Fruit fly (Drosophila melanogaster): Measurements from ENCODE around the gene CG34434.

Gene CG34434

DNA sequence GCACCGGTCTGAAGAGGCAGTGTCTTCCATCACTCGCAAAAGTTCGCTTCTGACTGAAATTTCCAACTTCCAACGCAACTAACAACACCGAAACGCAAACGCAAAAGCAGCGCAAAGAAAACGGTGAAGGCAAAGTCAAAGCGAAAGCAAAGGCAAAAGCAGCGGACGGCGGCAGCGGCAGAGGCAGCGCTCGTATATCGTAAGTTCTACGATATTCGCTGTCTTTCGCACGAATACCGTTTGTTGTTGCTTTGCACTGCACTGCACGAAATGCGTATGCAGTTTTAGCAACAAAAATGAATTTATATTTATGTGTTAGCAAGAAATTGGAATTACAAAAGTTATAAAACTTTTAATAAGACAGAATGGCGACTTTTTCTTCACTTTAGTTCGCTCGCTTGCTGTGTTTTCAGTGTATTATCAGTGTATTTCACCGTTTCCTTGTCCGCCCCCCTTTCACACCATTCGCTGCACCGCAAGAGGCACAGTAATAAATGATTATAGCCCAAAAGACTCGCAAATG lies 32.3 kb upstream of the CG34434 start, which contains the start of gene OtopLa:
Gene OtopLa, minus strand, starts transcription at position 51 of the 523 bp plus-strand sequence.
- peak; percentile 5 for TF ChIP-seq CG11617 (GFP tag; optimal IDR thresholded peaks at IDR 0.05)
- no peak for TF ChIP-seq cnc (optimal IDR thresholded peaks at IDR 0.05)
- TF ChIP-seq Clk (GFP tag; optimal IDR thresholded peaks at IDR 0.05), result no peak
- peak; percentile 51 for TF ChIP-seq CG33017 (tag; optimal IDR thresholded peaks at IDR 0.05)
- TF ChIP-seq CG7101 (tag; optimal IDR thresholded peaks at IDR 0.05), result peak; percentile 20
- peak; percentile 23 for TF ChIP-seq toe (GFP tag; optimal IDR thresholded peaks at IDR 0.05)
- TF ChIP-seq CG14711 (tag; optimal IDR thresholded peaks at IDR 0.05), result no peak
- TF ChIP-seq CG5204 (GFP tag; optimal IDR thresholded peaks at IDR 0.05), result peak; percentile 45
- TF ChIP-seq CG12768 (GFP tag; optimal IDR thresholded peaks at IDR 0.05), result peak; percentile 51
- no peak for TF ChIP-seq Mnt (GFP tag; optimal IDR thresholded peaks at IDR 0.05)
- no peak for TF ChIP-seq Hr96 (GFP tag; optimal IDR thresholded peaks at IDR 0.05)
- TF ChIP-seq Crg-1 (GFP tag; optimal IDR thresholded peaks at IDR 0.05), result no peak
- no peak for TF ChIP-seq tj (GFP tag; optimal IDR thresholded peaks at IDR 0.05)
- no peak for TF ChIP-seq cic (GFP tag; optimal IDR thresholded peaks at IDR 0.05)
- no peak for TF ChIP-seq kay (GFP tag; ENCODE audit: borderline replicate concordance)
- no peak for TF ChIP-seq CG1620 (GFP tag; optimal IDR thresholded peaks at IDR 0.05)
- no peak for TF ChIP-seq ovo (GFP tag; optimal IDR thresholded peaks at IDR 0.05)
- no peak for TF ChIP-seq pad (GFP tag; optimal IDR thresholded peaks at IDR 0.05)
- TF ChIP-seq bab1 (GFP tag; optimal IDR thresholded peaks at IDR 0.05), result peak; percentile 15
- TF ChIP-seq CG7045 (GFP tag; optimal IDR thresholded peaks at IDR 0.05), result peak; percentile 53

- TF ChIP-seq CG11617 (GFP tag; optimal IDR thresholded peaks at IDR 0.05) (no peak), CG33017 (tag; optimal IDR thresholded peaks at IDR 0.05) (no peak), CG7101 (tag; optimal IDR thresholded peaks at IDR 0.05) (no peak), CG1620 (GFP tag; optimal IDR thresholded peaks at IDR 0.05) (no peak), kay (GFP tag; ENCODE audit: borderline replicate concordance) (no peak), ovo (GFP tag; optimal IDR thresholded peaks at IDR 0.05) (no peak), CG12768 (GFP tag; optimal IDR thresholded peaks at IDR 0.05) (no peak), Hr96 (GFP tag; optimal IDR thresholded peaks at IDR 0.05) (no peak), tj (GFP tag; optimal IDR thresholded peaks at IDR 0.05) (no peak), cnc (optimal IDR thresholded peaks at IDR 0.05) (no peak), cic (GFP tag; optimal IDR thresholded peaks at IDR 0.05) (no peak), Crg-1 (GFP tag; optimal IDR thresholded peaks at IDR 0.05) (no peak), Clk (GFP tag; optimal IDR thresholded peaks at IDR 0.05) (no peak), CG7045 (GFP tag; optimal IDR thresholded peaks at IDR 0.05) (no peak)
Measured at dm6 chrX:5646228-5646627, 30.1 kb upstream of the CG34434 start.

dm6 chrX:5639083-5639482 lies 22.9 kb upstream of the CG34434 start:
- no peak for TF ChIP-seq Mnt (GFP tag; optimal IDR thresholded peaks at IDR 0.05)
- no peak for TF ChIP-seq CG14711 (tag; optimal IDR thresholded peaks at IDR 0.05)
- no peak for TF ChIP-seq CG33017 (tag; optimal IDR thresholded peaks at IDR 0.05)
- TF ChIP-seq bab1 (GFP tag; optimal IDR thresholded peaks at IDR 0.05), result no peak
- no peak for TF ChIP-seq kay (GFP tag; ENCODE audit: borderline replicate concordance)
- no peak for TF ChIP-seq CG7101 (tag; optimal IDR thresholded peaks at IDR 0.05)

DNA sequence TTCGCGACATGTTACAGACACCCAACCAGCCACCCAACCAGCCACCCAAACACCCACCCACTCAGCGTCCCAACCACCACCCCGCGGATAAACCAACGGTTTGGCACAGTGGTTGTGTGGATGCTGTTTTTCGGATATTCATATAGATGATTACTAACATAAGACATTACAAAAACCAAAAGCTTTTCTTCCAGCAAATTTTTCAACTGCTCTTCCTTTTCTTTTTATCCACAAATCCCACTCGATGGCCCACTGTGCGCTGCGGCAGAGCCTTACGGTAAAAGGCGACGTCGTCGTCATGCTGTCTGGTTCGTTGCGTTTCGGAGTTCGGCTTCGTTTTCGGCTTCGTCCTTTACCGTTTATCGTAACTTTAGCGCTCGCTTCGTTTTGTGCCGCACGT lies 22.4 kb upstream of the CG34434 start:
- no peak for TF ChIP-seq ovo (GFP tag; optimal IDR thresholded peaks at IDR 0.05)
- TF ChIP-seq pad (GFP tag; optimal IDR thresholded peaks at IDR 0.05), result no peak
- no peak for TF ChIP-seq Crg-1 (GFP tag; optimal IDR thresholded peaks at IDR 0.05)
- TF ChIP-seq CG1620 (GFP tag; optimal IDR thresholded peaks at IDR 0.05), result no peak
- peak; percentile 35 for TF ChIP-seq CG33017 (tag; optimal IDR thresholded peaks at IDR 0.05)
- TF ChIP-seq bab1 (GFP tag; optimal IDR thresholded peaks at IDR 0.05), result no peak
- TF ChIP-seq CG14711 (tag; optimal IDR thresholded peaks at IDR 0.05), result no peak
- TF ChIP-seq CG11617 (GFP tag; optimal IDR thresholded peaks at IDR 0.05), result no peak
- TF ChIP-seq toe (GFP tag; optimal IDR thresholded peaks at IDR 0.05), result no peak
- peak; percentile 26 for TF ChIP-seq CG12768 (GFP tag; optimal IDR thresholded peaks at IDR 0.05)
- no peak for TF ChIP-seq tj (GFP tag; optimal IDR thresholded peaks at IDR 0.05)
- TF ChIP-seq kay (GFP tag; ENCODE audit: borderline replicate concordance), result no peak
- TF ChIP-seq Hr96 (GFP tag; optimal IDR thresholded peaks at IDR 0.05), result no peak
- no peak for TF ChIP-seq cnc (optimal IDR thresholded peaks at IDR 0.05)
- peak; percentile 9 for TF ChIP-seq Clk (GFP tag; optimal IDR thresholded peaks at IDR 0.05)
- peak; percentile 30 for TF ChIP-seq CG7045 (GFP tag; optimal IDR thresholded peaks at IDR 0.05)
- peak; percentile 15 for TF ChIP-seq CG5204 (GFP tag; optimal IDR thresholded peaks at IDR 0.05)
- no peak for TF ChIP-seq CG7101 (tag; optimal IDR thresholded peaks at IDR 0.05)
- TF ChIP-seq cic (GFP tag; optimal IDR thresholded peaks at IDR 0.05), result no peak
- TF ChIP-seq Mnt (GFP tag; optimal IDR thresholded peaks at IDR 0.05), result no peak

dm6 chrX:5637543-5637942 lies 21.4 kb upstream of the CG34434 start:
- no peak for TF ChIP-seq CG11617 (GFP tag; optimal IDR thresholded peaks at IDR 0.05)
- TF ChIP-seq pad (GFP tag; optimal IDR thresholded peaks at IDR 0.05), result peak; percentile 92

dm6 chrX:5636529-5637099 lies 20.4 kb upstream of the CG34434 start:
- TF ChIP-seq pad (GFP tag; optimal IDR thresholded peaks at IDR 0.05) (peak; percentile 94), CG12768 (GFP tag; optimal IDR thresholded peaks at IDR 0.05) (no peak)

dm6 chrX:5634714-5635113 lies 18.5 kb upstream of the CG34434 start:
- no peak for TF ChIP-seq Hr96 (GFP tag; optimal IDR thresholded peaks at IDR 0.05)
- TF ChIP-seq cic (GFP tag; optimal IDR thresholded peaks at IDR 0.05), result no peak
- no peak for TF ChIP-seq CG7045 (GFP tag; optimal IDR thresholded peaks at IDR 0.05)
- no peak for TF ChIP-seq CG11617 (GFP tag; optimal IDR thresholded peaks at IDR 0.05)
- TF ChIP-seq bab1 (GFP tag; optimal IDR thresholded peaks at IDR 0.05), result no peak
- TF ChIP-seq Crg-1 (GFP tag; optimal IDR thresholded peaks at IDR 0.05), result no peak
- TF ChIP-seq CG33017 (tag; optimal IDR thresholded peaks at IDR 0.05), result no peak
- TF ChIP-seq Mnt (GFP tag; optimal IDR thresholded peaks at IDR 0.05), result no peak
- TF ChIP-seq tj (GFP tag; optimal IDR thresholded peaks at IDR 0.05), result no peak
- no peak for TF ChIP-seq CG5204 (GFP tag; optimal IDR thresholded peaks at IDR 0.05)
- TF ChIP-seq toe (GFP tag; optimal IDR thresholded peaks at IDR 0.05), result no peak
- TF ChIP-seq CG12768 (GFP tag; optimal IDR thresholded peaks at IDR 0.05), result no peak
- TF ChIP-seq kay (GFP tag; ENCODE audit: borderline replicate concordance), result no peak
- no peak for TF ChIP-seq pad (GFP tag; optimal IDR thresholded peaks at IDR 0.05)
- no peak for TF ChIP-seq CG14711 (tag; optimal IDR thresholded peaks at IDR 0.05)
- TF ChIP-seq ovo (GFP tag; optimal IDR thresholded peaks at IDR 0.05), result no peak

Measured in whole organism, adult.